Worm (Caenorhabditis elegans) whole organism, young adult: ENCODE results near the gene srh-154.
"Not testable (repeated sequence)": the region's sequence is repeated elsewhere in the genome, so short reads cannot be mapped to it uniquely, and the experiment has no call there.

ENCODE experiments used
- F23B12.7 ChIP-seq: sonication (generic microtip); optimal IDR thresholded peaks from 2 replicates; lab custom pipeline; 2017; ENCODE audit warnings: missing genetic modification characterization, mild to moderate bottlenecking, missing compliant biosample characterization, antibody characterized with exemption, moderate library complexity; ENCODE audit not compliant: insufficient read depth
- bed-1 ChIP-seq: fragments of 200-800 bp; sonication (Bioruptor generic); IDR thresholded peaks from 2 replicates; pipeline ENCODE4 v1.3.6; 2022; ENCODE audit warnings: missing genetic modification reagents, missing genetic modification characterization, missing compliant biosample characterization
- ceh-58 ChIP-seq: fragments of 200-800 bp; sonication (Bioruptor generic); IDR thresholded peaks from 2 replicates; pipeline ENCODE4 v1.3.6; 2022; ENCODE audit warnings: missing genetic modification characterization, missing compliant biosample characterization
- gei-17 ChIP-seq: fragments of 200-800 bp; sonication (Bioruptor generic); optimal IDR thresholded peaks from 2 replicates; lab custom pipeline; 2018; ENCODE audit warnings: mild to moderate bottlenecking, missing genetic modification characterization, missing compliant biosample characterization
- let-607 ChIP-seq, 2 experiments: fragments of 200-800 bp in 1 of 2; sonication (Bioruptor generic) in 1 of 2; sonication (generic microtip) in 1 of 2; optimal IDR thresholded peaks; 2 replicates each; lab custom pipeline; 2016 to 2018; ENCODE audit warnings: mild to moderate bottlenecking in 2 of 2, missing compliant biosample characterization in 2 of 2, missing genetic modification characterization in 2 of 2, moderate library complexity in 2 of 2, missing genotype in 1 of 2
- lir-1 ChIP-seq: fragments of 200-800 bp; sonication (Bioruptor generic); conservative IDR thresholded peaks from 2 replicates; pipeline ENCODE4 v1.3.6; 2022; ENCODE audit warnings: missing genetic modification reagents, missing genetic modification characterization, missing compliant biosample characterization
- mes-4 ChIP-seq: sonication (generic microtip); optimal IDR thresholded peaks from 2 replicates; lab custom pipeline; 2016; ENCODE audit warnings: missing genotype, missing genetic modification characterization, missing compliant biosample characterization
- pha-4 ChIP-seq: fragments of 150-350 bp; sonication (generic microtip); optimal IDR thresholded peaks from 2 replicates; lab custom pipeline; 2014; ENCODE audit warnings: missing biosample characterization, missing genetic modification reagents, missing genetic modification characterization
- rec-8 ChIP-seq, 2 experiments: sonication (generic microtip); optimal IDR thresholded peaks; 2 replicates each; lab custom pipeline; 2016; ENCODE audit warnings: mild to moderate bottlenecking in 2 of 2, missing genetic modification characterization in 2 of 2, missing genetic modification reagents in 2 of 2, missing genotype in 2 of 2, missing biosample characterization in 1 of 2, missing compliant biosample characterization in 1 of 2, moderate library complexity in 1 of 2
- snpc-3.4 ChIP-seq: sonication (generic microtip); optimal IDR thresholded peaks from 2 replicates; lab custom pipeline; 2017; ENCODE audit warnings: missing genetic modification characterization, mild to moderate bottlenecking, missing compliant biosample characterization, antibody characterized with exemption, moderate library complexity, missing genotype, missing genetic modification reagents
- snpc-4 ChIP-seq, 5 experiments: fragments of 150-350 bp in 1 of 5; sonication (generic microtip) in 4 of 5; optimal IDR thresholded peaks; 2 replicates each; lab custom pipeline; 2014 to 2018; ENCODE audit warnings: missing genetic modification characterization in 5 of 5, missing biosample characterization in 3 of 5, antibody characterized with exemption in 2 of 5, mild to moderate bottlenecking in 2 of 5, missing compliant biosample characterization in 2 of 5, missing genotype in 2 of 5, moderate library complexity in 2 of 5, missing genetic modification reagents in 1 of 5
- unc-62 ChIP-seq: fragments of 150-350 bp; optimal IDR thresholded peaks from 2 replicates; lab custom pipeline; 2014; ENCODE audit warnings: missing biosample characterization, missing genetic modification reagents, missing genetic modification characterization
- ztf-18 ChIP-seq: sonication (generic microtip); optimal IDR thresholded peaks from 2 replicates; lab custom pipeline; 2016; ENCODE audit warnings: missing genotype, mild to moderate bottlenecking, missing genetic modification characterization, missing compliant biosample characterization

- not testable (repeated sequence) for TF ChIP-seq let-607 (tag; optimal IDR thresholded peaks at IDR 0.05; lab: Kevin White, UChicago); ceh-58 (GFP tag; lab: Robert Waterston, UW); rec-8 (tag; optimal IDR thresholded peaks at IDR 0.05; lab: Kevin White, UChicago); snpc-3.4; mes-4 (tag; lab: Kevin White, UChicago); ztf-18 (tag; lab: Kevin White, UChicago); unc-62 (GFP tag; lab: Kevin White, UChicago); snpc-4 (GFP tag; optimal IDR thresholded peaks at IDR 0.05; lab: Kevin White, UChicago); snpc-4 (tag; optimal IDR thresholded peaks at IDR 0.05; lab: Kevin White, UChicago); lir-1 (GFP tag; lab: Robert Waterston, UW); bed-1 (GFP tag; lab: Robert Waterston, UW); F23B12.7; pha-4 (tag; lab: Kevin White, UChicago); gei-17 (GFP tag; lab: Kevin White, UChicago)
These were observed 16.7 kb downstream of the srh-154 start, which contains the start of gene srh-203 for ce11 chrV:17456197-17456596.
